Worm (Caenorhabditis elegans): ENCODE data around the gene F52G3.5.

F52G3.5 gene

ce11 chrX:16999649-17000048, 23.7 kb upstream of the F52G3.5 start:
- TF ChIP-seq tra-4 (tag; optimal IDR thresholded peaks at IDR 0.05): no peak
- no peak for TF ChIP-seq sea-1 (GFP tag; conservative IDR thresholded peaks at IDR 0.05)
- no peak for TF ChIP-seq pes-1 (GFP tag; IDR thresholded peaks at IDR 0.05)

- TF ChIP-seq ceh-13 (GFP tag; optimal IDR thresholded peaks at IDR 0.05) (no peak), F13C5.2 (tag; optimal IDR thresholded peaks at IDR 0.05) (no peak), ets-7 (tag; optimal IDR thresholded peaks at IDR 0.05) (no peak), hnd-1 (tag; optimal IDR thresholded peaks at IDR 0.05) (no peak), aly-1 (tag; optimal IDR thresholded peaks at IDR 0.05) (no peak), sea-1 (GFP tag; conservative IDR thresholded peaks at IDR 0.05) (no peak), hmg-4 (GFP tag; optimal IDR thresholded peaks at IDR 0.05) (no peak), tbx-11 (GFP tag; IDR thresholded peaks at IDR 0.05) (no peak)
These were observed 23.0 kb upstream of the F52G3.5 start for ce11 chrX:16998981-16999380.

ce11 chrX:16998003-16998402, 22.1 kb upstream of the F52G3.5 start:
- TF ChIP-seq hmg-4 (GFP tag; optimal IDR thresholded peaks at IDR 0.05) (no peak), ceh-36 (tag; optimal IDR thresholded peaks at IDR 0.05) (no peak), F13C5.2 (tag; optimal IDR thresholded peaks at IDR 0.05) (no peak), flt-1 (GFP tag; IDR thresholded peaks at IDR 0.05) (no peak), scrt-1 (GFP tag; IDR thresholded peaks at IDR 0.05) (no peak), sea-1 (GFP tag; conservative IDR thresholded peaks at IDR 0.05) (no peak), tra-4 (tag; optimal IDR thresholded peaks at IDR 0.05) (no peak), B0310.2 (tag; optimal IDR thresholded peaks at IDR 0.05) (no peak), hmbx-1 (tag; optimal IDR thresholded peaks at IDR 0.05) (no peak), tbx-37 (GFP tag; conservative IDR thresholded peaks at IDR 0.05) (no peak)

- TF ChIP-seq hmbx-1 (tag; optimal IDR thresholded peaks at IDR 0.05): no peak
- no peak for TF ChIP-seq tbx-11 (GFP tag; IDR thresholded peaks at IDR 0.05)
- TF ChIP-seq F13C5.2 (tag; optimal IDR thresholded peaks at IDR 0.05): no peak
- no peak for TF ChIP-seq ama-1 (optimal IDR thresholded peaks at IDR 0.05)
- no peak for TF ChIP-seq tra-4 (tag; optimal IDR thresholded peaks at IDR 0.05)
- no peak for TF ChIP-seq ceh-36 (tag; optimal IDR thresholded peaks at IDR 0.05)
These were observed 19.9 kb upstream of the F52G3.5 start for ce11 chrX:16995886-16996283.

- TF ChIP-seq hmg-4 (GFP tag; optimal IDR thresholded peaks at IDR 0.05): no peak
- TF ChIP-seq B0310.2 (tag; optimal IDR thresholded peaks at IDR 0.05): no peak
- TF ChIP-seq scrt-1 (GFP tag; IDR thresholded peaks at IDR 0.05): no peak
- TF ChIP-seq sea-1 (GFP tag; conservative IDR thresholded peaks at IDR 0.05): no peak
These were observed 19.4 kb upstream of the F52G3.5 start for ce11 chrX:16995149-16995885.

ce11 chrX:16994417-16994816, 18.5 kb upstream of the F52G3.5 start:
- no peak for TF ChIP-seq F13C5.2 (tag; optimal IDR thresholded peaks at IDR 0.05)
- no peak for TF ChIP-seq tbx-11 (GFP tag; IDR thresholded peaks at IDR 0.05)
- no peak for TF ChIP-seq pes-1 (GFP tag; IDR thresholded peaks at IDR 0.05)
- TF ChIP-seq ceh-36 (tag; optimal IDR thresholded peaks at IDR 0.05): no peak
- TF ChIP-seq sea-1 (GFP tag; conservative IDR thresholded peaks at IDR 0.05): no peak
- TF ChIP-seq aly-1 (tag; optimal IDR thresholded peaks at IDR 0.05): no peak
- TF ChIP-seq flt-1 (GFP tag; IDR thresholded peaks at IDR 0.05): no peak
- TF ChIP-seq tbx-37 (GFP tag; conservative IDR thresholded peaks at IDR 0.05): no peak
- no peak for TF ChIP-seq ama-1 (optimal IDR thresholded peaks at IDR 0.05)
- TF ChIP-seq ets-7 (tag; optimal IDR thresholded peaks at IDR 0.05): no peak
- TF ChIP-seq hnd-1 (tag; optimal IDR thresholded peaks at IDR 0.05): no peak
- no peak for TF ChIP-seq ceh-13 (GFP tag; optimal IDR thresholded peaks at IDR 0.05)

ce11 chrX:16993524-16993923, 17.6 kb upstream of the F52G3.5 start:
- no peak for TF ChIP-seq hmbx-1 (tag; optimal IDR thresholded peaks at IDR 0.05)
- TF ChIP-seq hnd-1 (tag; optimal IDR thresholded peaks at IDR 0.05): no peak
- no peak for TF ChIP-seq tra-4 (tag; optimal IDR thresholded peaks at IDR 0.05)

- TF ChIP-seq tbx-37 (GFP tag; conservative IDR thresholded peaks at IDR 0.05) (no peak), B0310.2 (tag; optimal IDR thresholded peaks at IDR 0.05) (no peak), pes-1 (GFP tag; IDR thresholded peaks at IDR 0.05) (no peak), tra-4 (tag; optimal IDR thresholded peaks at IDR 0.05) (no peak), scrt-1 (GFP tag; IDR thresholded peaks at IDR 0.05) (no peak), hnd-1 (tag; optimal IDR thresholded peaks at IDR 0.05) (no peak), ceh-36 (tag; optimal IDR thresholded peaks at IDR 0.05) (no peak), flt-1 (GFP tag; IDR thresholded peaks at IDR 0.05) (no peak), hmg-4 (GFP tag; optimal IDR thresholded peaks at IDR 0.05) (no peak), sea-1 (GFP tag; conservative IDR thresholded peaks at IDR 0.05) (no peak), F13C5.2 (tag; optimal IDR thresholded peaks at IDR 0.05) (no peak), hmbx-1 (tag; optimal IDR thresholded peaks at IDR 0.05) (no peak), aly-1 (tag; optimal IDR thresholded peaks at IDR 0.05) (no peak), ceh-13 (GFP tag; optimal IDR thresholded peaks at IDR 0.05) (no peak), ets-7 (tag; optimal IDR thresholded peaks at IDR 0.05) (no peak), tbx-11 (GFP tag; IDR thresholded peaks at IDR 0.05) (no peak), ama-1 (optimal IDR thresholded peaks at IDR 0.05) (no peak)
These were observed 15.5 kb upstream of the F52G3.5 start for ce11 chrX:16991437-16991836.

- TF ChIP-seq hmg-4 (GFP tag; optimal IDR thresholded peaks at IDR 0.05) (no peak), tbx-11 (GFP tag; IDR thresholded peaks at IDR 0.05) (no peak), flt-1 (GFP tag; IDR thresholded peaks at IDR 0.05) (no peak), ama-1 (optimal IDR thresholded peaks at IDR 0.05) (no peak), aly-1 (tag; optimal IDR thresholded peaks at IDR 0.05) (no peak)
These were observed 12.4 kb upstream of the F52G3.5 start for ce11 chrX:16988367-16988766.

Measured in whole organism, early embryonic.